Fruit fly (Drosophila melanogaster): Measurements from ENCODE around the gene for.
A peak's percentile ranks its signal among the peaks of the same experiment; 100 is the strongest.

Gene for

DNA sequence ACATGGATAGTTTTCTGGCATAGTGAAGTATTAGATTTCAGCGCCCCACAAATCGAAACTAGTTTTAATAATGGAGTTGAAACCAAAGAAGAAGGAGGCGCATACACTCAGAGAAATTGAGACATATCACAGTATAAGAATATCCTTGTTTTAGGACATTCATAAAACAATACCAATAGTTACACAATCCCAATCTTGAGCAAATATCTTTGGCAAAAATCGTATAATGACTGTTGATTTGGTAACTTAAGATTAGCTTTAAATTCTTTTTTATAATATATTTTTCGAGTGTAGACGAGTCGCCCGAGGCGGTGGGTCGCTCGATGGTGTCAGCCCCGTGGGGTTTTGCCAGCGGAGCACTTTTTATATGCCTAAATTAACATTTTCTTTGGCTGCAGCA, 21.3 kb downstream of the for start:
- TF ChIP-seq N (GFP tag; optimal IDR thresholded peaks at IDR 0.05) (no peak), jim (GFP tag; optimal IDR thresholded peaks at IDR 0.05) (no peak), Hr83 (GFP tag; optimal IDR thresholded peaks at IDR 0.05; ENCODE audit: poor library complexity, severe bottlenecking) (no peak), h (GFP tag; optimal IDR thresholded peaks at IDR 0.05) (no peak), woc (GFP tag; optimal IDR thresholded peaks at IDR 0.05) (no peak), dmrt93B (GFP tag; optimal IDR thresholded peaks at IDR 0.05) (no peak), CG9705 (GFP tag; optimal IDR thresholded peaks at IDR 0.05) (no peak), usp (GFP tag; optimal IDR thresholded peaks at IDR 0.05) (no peak), dsf (GFP tag; optimal IDR thresholded peaks at IDR 0.05; ENCODE audit: borderline replicate concordance) (no peak), rgr (GFP tag; optimal IDR thresholded peaks at IDR 0.05) (no peak), sage (GFP tag; optimal IDR thresholded peaks at IDR 0.05) (no peak), foxo (GFP tag; optimal IDR thresholded peaks at IDR 0.05) (no peak), Mio (GFP tag; optimal IDR thresholded peaks at IDR 0.05) (no peak), Myc (optimal IDR thresholded peaks at IDR 0.05) (no peak), pan (optimal IDR thresholded peaks at IDR 0.05) (no peak), GATAd (GFP tag; optimal IDR thresholded peaks at IDR 0.05) (no peak), Hr78 (GFP tag; optimal IDR thresholded peaks at IDR 0.05) (no peak), HLH106 (tag; optimal IDR thresholded peaks at IDR 0.05) (no peak)

DNA sequence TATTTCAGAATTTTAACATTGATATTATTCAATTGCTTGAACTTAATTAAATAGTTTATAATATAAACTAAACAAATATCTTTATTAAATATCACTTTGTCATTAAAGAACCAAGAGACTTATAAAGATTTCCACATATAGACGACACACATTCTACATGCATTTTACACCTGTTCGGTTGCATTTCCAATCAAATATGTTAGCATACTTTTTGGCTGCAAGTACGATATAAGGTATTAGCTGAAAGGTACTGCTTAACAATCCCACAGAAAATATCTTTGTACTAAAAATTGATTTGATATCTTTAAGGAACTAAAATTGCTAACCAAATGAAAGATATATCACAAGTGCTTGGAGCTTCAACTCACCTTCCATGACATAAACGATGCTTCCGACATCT, 22.9 kb downstream of the for start:
- peak; percentile 62 for TF ChIP-seq Myc (optimal IDR thresholded peaks at IDR 0.05)
- peak; percentile 45 for TF ChIP-seq tai (GFP tag; optimal IDR thresholded peaks at IDR 0.05)
- no peak for TF ChIP-seq foxo (GFP tag; optimal IDR thresholded peaks at IDR 0.05)

DNA sequence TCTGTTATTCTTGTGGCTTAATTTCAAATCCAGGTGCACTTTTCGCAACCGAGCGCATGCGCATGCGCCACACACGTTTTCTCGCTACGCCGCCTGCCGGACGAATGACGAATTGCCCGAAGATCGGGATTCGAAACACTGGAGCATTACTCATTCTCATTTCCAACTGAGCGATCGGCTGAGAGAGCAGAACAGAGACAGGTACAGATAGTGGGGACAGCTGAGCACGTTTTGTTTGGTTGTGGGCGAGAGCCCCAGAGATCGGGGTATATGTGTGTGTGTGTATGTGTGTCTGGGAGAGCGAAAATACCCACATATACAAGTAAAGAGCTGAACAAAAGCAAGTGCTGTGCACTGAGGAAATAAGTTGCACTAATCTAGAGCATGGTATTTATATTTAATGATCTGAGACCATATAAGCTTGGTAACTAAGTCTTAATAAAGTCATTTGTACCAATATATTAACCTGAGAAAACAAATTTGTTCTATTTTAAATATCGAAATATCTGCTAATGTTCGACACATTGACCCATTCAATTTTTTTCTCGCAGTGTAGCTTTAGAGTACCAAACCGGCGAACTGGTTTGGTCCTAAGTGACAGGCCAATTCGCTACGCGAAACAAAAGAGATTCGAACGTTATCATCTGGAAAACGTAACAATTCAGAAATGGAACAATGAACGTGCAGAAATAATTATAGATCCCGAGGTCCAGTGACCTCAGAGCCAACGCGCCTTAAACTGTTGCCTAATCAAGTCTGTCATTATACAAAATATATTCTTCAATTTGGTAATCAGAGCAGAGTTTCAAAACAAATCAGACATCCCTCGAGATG, 24.5 kb downstream of the for start:
- TF ChIP-seq Vsx2 (GFP tag; optimal IDR thresholded peaks at IDR 0.05; ENCODE audit: partially characterized antibody) (peak; percentile 85), Dfd (GFP tag; optimal IDR thresholded peaks at IDR 0.05) (no peak), ey (GFP tag; optimal IDR thresholded peaks at IDR 0.05) (peak; percentile 94), dl (GFP tag; optimal IDR thresholded peaks at IDR 0.05; ENCODE audit: insufficient read depth in 1 of 2, partially characterized antibody in 2 of 2) (peak; percentile 84 to 85), OdsH (GFP tag; optimal IDR thresholded peaks at IDR 0.05) (peak; percentile 95), dsf (GFP tag; optimal IDR thresholded peaks at IDR 0.05; ENCODE audit: borderline replicate concordance) (peak; percentile 78), Jra (GFP tag; optimal IDR thresholded peaks at IDR 0.05) (peak; percentile 92), Abd-B (GFP tag; optimal IDR thresholded peaks at IDR 0.05) (no peak), CrebA (GFP tag; optimal IDR thresholded peaks at IDR 0.05; ENCODE audit: borderline replicate concordance) (no peak), Hr78 (GFP tag; optimal IDR thresholded peaks at IDR 0.05) (no peak), HLH106 (tag; optimal IDR thresholded peaks at IDR 0.05) (peak; percentile 99), Sp1 (GFP tag; optimal IDR thresholded peaks at IDR 0.05) (peak; percentile 95), Hr83 (GFP tag; optimal IDR thresholded peaks at IDR 0.05; ENCODE audit: poor library complexity, severe bottlenecking) (peak; percentile 55), brk (GFP tag; optimal IDR thresholded peaks at IDR 0.05) (peak; percentile 94), jim (GFP tag; optimal IDR thresholded peaks at IDR 0.05) (no peak), sage (GFP tag; optimal IDR thresholded peaks at IDR 0.05) (peak; percentile 94), pan (optimal IDR thresholded peaks at IDR 0.05) (no peak), Mio (GFP tag; optimal IDR thresholded peaks at IDR 0.05) (peak; percentile 70), Dif (GFP tag; optimal IDR thresholded peaks at IDR 0.05; ENCODE audit: partially characterized antibody) (peak; percentile 95), lola (GFP tag; optimal IDR thresholded peaks at IDR 0.05) (no peak), CG32264 (GFP tag; optimal IDR thresholded peaks at IDR 0.05) (peak; percentile 95), tai (GFP tag; optimal IDR thresholded peaks at IDR 0.05) (peak; percentile 83), usp (GFP tag; optimal IDR thresholded peaks at IDR 0.05) (no peak), sv (GFP tag; optimal IDR thresholded peaks at IDR 0.05) (peak; percentile 94), Myc (optimal IDR thresholded peaks at IDR 0.05) (peak; percentile 66), psq (GFP tag; optimal IDR thresholded peaks at IDR 0.05) (peak; percentile 92), dmrt93B (GFP tag; optimal IDR thresholded peaks at IDR 0.05) (peak; percentile 97), Rel (GFP tag; optimal IDR thresholded peaks at IDR 0.05) (peak; percentile 88), Rel (tag; optimal IDR thresholded peaks at IDR 0.05) (peak; percentile 75), woc (GFP tag; optimal IDR thresholded peaks at IDR 0.05) (peak; percentile 96), h (GFP tag; optimal IDR thresholded peaks at IDR 0.05) (peak; percentile 97), GATAd (GFP tag; optimal IDR thresholded peaks at IDR 0.05) (peak; percentile 34), Hnf4 (GFP tag; optimal IDR thresholded peaks at IDR 0.05) (peak; percentile 96), foxo (GFP tag; optimal IDR thresholded peaks at IDR 0.05) (peak; percentile 82 to 96), br (GFP tag; optimal IDR thresholded peaks at IDR 0.05) (peak; percentile 96), CG9705 (GFP tag; optimal IDR thresholded peaks at IDR 0.05) (peak; percentile 97), rgr (GFP tag; optimal IDR thresholded peaks at IDR 0.05) (peak; percentile 94), fru (GFP tag; optimal IDR thresholded peaks at IDR 0.05) (peak; percentile 98), N (GFP tag; optimal IDR thresholded peaks at IDR 0.05) (no peak)
